Worm (Caenorhabditis elegans) whole organism, early embryonic: ENCODE measurements around the gene EGAP1.1.

ENCODE experiments used
- B0310.2 ChIP-seq: sonication (generic microtip); optimal IDR thresholded peaks from 2 replicates; lab custom pipeline; 2016; ENCODE audit warnings: mild to moderate bottlenecking, missing genetic modification characterization, missing compliant biosample characterization
- F13C5.2 ChIP-seq: sonication (generic microtip); optimal IDR thresholded peaks from 2 replicates; lab custom pipeline; 2017; ENCODE audit warnings: mild to moderate bottlenecking, missing genetic modification characterization, inconsistent platforms, missing compliant biosample characterization
- aly-1 ChIP-seq: sonication (generic microtip); optimal IDR thresholded peaks from 2 replicates; lab custom pipeline; 2016; ENCODE audit warnings: missing genetic modification characterization, missing compliant biosample characterization
- ama-1 ChIP-seq: fragments of 150-350 bp; optimal IDR thresholded peaks from 2 replicates; lab custom pipeline; 2014
- ceh-13 ChIP-seq: fragments of 200-800 bp; sonication (Bioruptor generic); optimal IDR thresholded peaks from 2 replicates; lab custom pipeline; 2018; ENCODE audit warnings: mild to moderate bottlenecking, missing genetic modification characterization, missing compliant biosample characterization
- ceh-36 ChIP-seq: sonication (generic microtip); optimal IDR thresholded peaks from 2 replicates; lab custom pipeline; 2016; ENCODE audit warnings: missing genetic modification characterization, inconsistent platforms, missing compliant biosample characterization
- ets-7 ChIP-seq: sonication (generic microtip); optimal IDR thresholded peaks from 2 replicates; lab custom pipeline; 2016; ENCODE audit warnings: missing genotype, missing genetic modification characterization, missing compliant biosample characterization
- flt-1 ChIP-seq: fragments of 200-800 bp; sonication (Bioruptor generic); IDR thresholded peaks from 2 replicates; pipeline ENCODE4 v1.3.6; 2022; ENCODE audit warnings: missing genetic modification characterization, missing compliant biosample characterization
- hmbx-1 ChIP-seq: sonication (generic microtip); optimal IDR thresholded peaks from 2 replicates; lab custom pipeline; 2016; ENCODE audit warnings: mild to moderate bottlenecking, missing genetic modification characterization, missing compliant biosample characterization
- hmg-4 ChIP-seq: fragments of 200-800 bp; sonication (Bioruptor generic); optimal IDR thresholded peaks from 2 replicates; lab custom pipeline; 2018; ENCODE audit warnings: mild to moderate bottlenecking, missing genetic modification characterization, missing compliant biosample characterization
- hnd-1 ChIP-seq: sonication (generic microtip); optimal IDR thresholded peaks from 2 replicates; lab custom pipeline; 2016; ENCODE audit warnings: missing genetic modification characterization, missing compliant biosample characterization
- pes-1 ChIP-seq: fragments of 200-800 bp; sonication (Bioruptor generic); IDR thresholded peaks from 2 replicates; pipeline ENCODE4 v1.3.6; 2022; ENCODE audit warnings: missing genetic modification reagents, missing genetic modification characterization, missing compliant biosample characterization
- scrt-1 ChIP-seq: fragments of 200-800 bp; sonication (Bioruptor generic); IDR thresholded peaks from 2 replicates; pipeline ENCODE4 v1.3.6; 2022; ENCODE audit warnings: missing genetic modification characterization, missing compliant biosample characterization
- sea-1 ChIP-seq: fragments of 200-800 bp; sonication (Bioruptor generic); conservative IDR thresholded peaks from 2 replicates; pipeline ENCODE4 v1.3.6; 2022; ENCODE audit warnings: missing genetic modification characterization, missing compliant biosample characterization
- tbx-11 ChIP-seq: fragments of 200-800 bp; sonication (Bioruptor generic); IDR thresholded peaks from 2 replicates; pipeline ENCODE4 v1.3.6; 2022; ENCODE audit warnings: missing genetic modification characterization, missing compliant biosample characterization
- tbx-37 ChIP-seq: fragments of 200-800 bp; sonication (Bioruptor generic); conservative IDR thresholded peaks from 2 replicates; pipeline ENCODE4 v1.3.6; 2022; ENCODE audit warnings: missing genetic modification reagents, missing genetic modification characterization, missing compliant biosample characterization
- tra-4 ChIP-seq: sonication (generic microtip); optimal IDR thresholded peaks from 2 replicates; lab custom pipeline; 2017; ENCODE audit warnings: missing genetic modification characterization, missing compliant biosample characterization

Gene EGAP1.1

ce11 chrIII:5936992-5937391 is at the start of gene EGAP1.1:
EGAP1.1 (minus strand) TSS chrIII:5937220.
- TF ChIP-seq hmg-4 (GFP tag; lab: Kevin White, UChicago) (no peak), hmbx-1 (no peak), ets-7 (tag; lab: Kevin White, UChicago) (no peak), ceh-36 (tag; lab: Kevin White, UChicago) (no peak), tbx-37 (no peak), ceh-13 (GFP tag; lab: Kevin White, UChicago) (no peak), hnd-1 (tag; lab: Kevin White, UChicago) (no peak), scrt-1 (GFP tag; lab: Robert Waterston, UW) (no peak), tra-4 (no peak), B0310.2 (tag; lab: Kevin White, UChicago) (no peak), pes-1 (GFP tag; lab: Robert Waterston, UW) (no peak), tbx-11 (no peak)

- TF ChIP-seq aly-1 (tag; lab: Kevin White, UChicago): no peak
- no peak for TF ChIP-seq F13C5.2 (tag; lab: Kevin White, UChicago)
- no peak for TF ChIP-seq hmbx-1
- no peak for TF ChIP-seq ets-7 (tag; lab: Kevin White, UChicago)
- TF ChIP-seq sea-1 (GFP tag; lab: Robert Waterston, UW): no peak
- no peak for TF ChIP-seq hnd-1 (tag; lab: Kevin White, UChicago)
- no peak for TF ChIP-seq ama-1 (lab: Kevin White, UChicago)
Observed at ce11 chrIII:5985340-5985739, 48.3 kb upstream of the EGAP1.1 start, which contains the start of gene T04C9.3. T04C9.3 (plus strand) TSS chrIII:5985640.

- TF ChIP-seq ama-1 (lab: Kevin White, UChicago): no peak
- no peak for TF ChIP-seq hmg-4 (GFP tag; lab: Kevin White, UChicago)
- TF ChIP-seq ceh-13 (GFP tag; lab: Kevin White, UChicago): no peak
- TF ChIP-seq ets-7 (tag; lab: Kevin White, UChicago): no peak
- no peak for TF ChIP-seq flt-1 (GFP tag; lab: Robert Waterston, UW)
- TF ChIP-seq hnd-1 (tag; lab: Kevin White, UChicago): no peak
- no peak for TF ChIP-seq B0310.2 (tag; lab: Kevin White, UChicago)
- no peak for TF ChIP-seq tbx-37
Observed at ce11 chrIII:5982753-5983390, 45.9 kb upstream of the EGAP1.1 start.

ce11 chrIII:5982026-5982425 is 45.0 kb upstream of the EGAP1.1 start, which contains the start of gene frm-2:
frm-2 (minus strand) TSS chrIII:5982126.
- TF ChIP-seq hmbx-1: no peak
- TF ChIP-seq ceh-36 (tag; lab: Kevin White, UChicago): no peak
- TF ChIP-seq hmg-4 (GFP tag; lab: Kevin White, UChicago): no peak
- no peak for TF ChIP-seq ets-7 (tag; lab: Kevin White, UChicago)
- no peak for TF ChIP-seq F13C5.2 (tag; lab: Kevin White, UChicago)

ce11 chrIII:5981407-5981806 is 44.4 kb upstream of the EGAP1.1 start:
- TF ChIP-seq F13C5.2 (tag; lab: Kevin White, UChicago): no peak

- TF ChIP-seq flt-1 (GFP tag; lab: Robert Waterston, UW) (no peak), hmg-4 (GFP tag; lab: Kevin White, UChicago) (peak; percentile 18)
Observed at ce11 chrIII:5980274-5980918, 43.4 kb upstream of the EGAP1.1 start.

ce11 chrIII:5976021-5976420 is 39.0 kb upstream of the EGAP1.1 start:
- TF ChIP-seq hmbx-1 (no peak), ets-7 (tag; lab: Kevin White, UChicago) (no peak), ceh-13 (GFP tag; lab: Kevin White, UChicago) (no peak), tbx-11 (no peak), ama-1 (lab: Kevin White, UChicago) (no peak), aly-1 (tag; lab: Kevin White, UChicago) (no peak), flt-1 (GFP tag; lab: Robert Waterston, UW) (no peak), ceh-36 (tag; lab: Kevin White, UChicago) (no peak), tra-4 (no peak), hmg-4 (GFP tag; lab: Kevin White, UChicago) (no peak), scrt-1 (GFP tag; lab: Robert Waterston, UW) (no peak), hnd-1 (tag; lab: Kevin White, UChicago) (no peak)

ce11 chrIII:5975005-5975730 is 38.1 kb upstream of the EGAP1.1 start, which contains the start of gene mlp-1:
mlp-1 (minus strand) TSS chrIII:5975055.
- TF ChIP-seq B0310.2 (tag; lab: Kevin White, UChicago) (no peak), ceh-13 (GFP tag; lab: Kevin White, UChicago) (no peak), hnd-1 (tag; lab: Kevin White, UChicago) (no peak), sea-1 (GFP tag; lab: Robert Waterston, UW) (no peak), aly-1 (tag; lab: Kevin White, UChicago) (no peak), hmbx-1 (no peak)
